Fruit fly (Drosophila melanogaster): ENCODE measurements around the gene CG15258.
A peak's percentile ranks its signal among the peaks of the same experiment; 100 is the strongest.

Gene CG15258

dm6 chr2L:15325555-15326285, 35.7 kb downstream of the CG15258 start (continued):
- TF ChIP-seq CG31388 (GFP tag; optimal IDR thresholded peaks at IDR 0.05) (no peak), CG12391 (tag; optimal IDR thresholded peaks at IDR 0.05) (no peak), Taf1 (GFP tag; IDR thresholded peaks at IDR 0.05) (no peak), sr (GFP tag; IDR thresholded peaks at IDR 0.05) (no peak), CG4360 (GFP tag; IDR thresholded peaks at IDR 0.05) (no peak), E2f2 (GFP tag; IDR thresholded peaks at IDR 0.05) (no peak), pho (GFP tag; optimal IDR thresholded peaks at IDR 0.05) (no peak), CG3726 (GFP tag; IDR thresholded peaks at IDR 0.05) (no peak), CG10979 (tag; optimal IDR thresholded peaks at IDR 0.05) (peak; percentile 0), Sry-β (GFP tag; optimal IDR thresholded peaks at IDR 0.05) (no peak), CG8281 (tag; optimal IDR thresholded peaks at IDR 0.05) (no peak), fu2 (GFP tag; optimal IDR thresholded peaks at IDR 0.05) (no peak), ase (GFP tag; IDR thresholded peaks at IDR 0.05) (no peak), Six4 (GFP tag; optimal IDR thresholded peaks at IDR 0.05) (no peak), CG12236 (GFP tag; optimal IDR thresholded peaks at IDR 0.05) (no peak), Kr (GFP tag; optimal IDR thresholded peaks at IDR 0.05) (peak; percentile 55), CG17612 (GFP tag; IDR thresholded peaks at IDR 0.05) (no peak), aop (GFP tag; IDR thresholded peaks at IDR 0.05) (no peak), Aef1 (GFP tag; IDR thresholded peaks at IDR 0.05) (no peak), Nf-YC (tag; optimal IDR thresholded peaks at IDR 0.05) (no peak), CHES-1-like (GFP tag; optimal IDR thresholded peaks at IDR 0.05) (no peak), CG14860 (GFP tag; IDR thresholded peaks at IDR 0.05; ENCODE audit: partially characterized antibody) (no peak), CG3065 (GFP tag; optimal IDR thresholded peaks at IDR 0.05) (no peak), Opbp (GFP tag; IDR thresholded peaks at IDR 0.05; ENCODE audit: partially characterized antibody) (no peak), Med (GFP tag) (peak; percentile 52), cad (GFP tag; optimal IDR thresholded peaks at IDR 0.05) (no peak), jumu (GFP tag; optimal IDR thresholded peaks at IDR 0.05) (no peak), dati (GFP tag; IDR thresholded peaks at IDR 0.05) (no peak), CG14050 (GFP tag; IDR thresholded peaks at IDR 0.05) (no peak), vfl (GFP tag; optimal IDR thresholded peaks at IDR 0.05) (no peak), Side (GFP tag; optimal IDR thresholded peaks at IDR 0.05) (no peak), ind (GFP tag; optimal IDR thresholded peaks at IDR 0.05) (no peak), CG34376 (GFP tag; optimal IDR thresholded peaks at IDR 0.05) (no peak)

- peak; percentile 36 for TF ChIP-seq gem (tag; optimal IDR thresholded peaks at IDR 0.05)
- TF ChIP-seq D (optimal IDR thresholded peaks at IDR 0.05) = peak; percentile 99
- no peak for TF ChIP-seq D (GFP tag; optimal IDR thresholded peaks at IDR 0.05)
- TF ChIP-seq Atf-2 (GFP tag; optimal IDR thresholded peaks at IDR 0.05) = no peak
- TF ChIP-seq CG18011 (GFP tag; optimal IDR thresholded peaks at IDR 0.05) = no peak
- no peak for TF ChIP-seq Pdp1 (GFP tag; optimal IDR thresholded peaks at IDR 0.05)
- no peak for TF ChIP-seq CG5245 (GFP tag; optimal IDR thresholded peaks at IDR 0.05)
- TF ChIP-seq CG10209 (GFP tag; optimal IDR thresholded peaks at IDR 0.05) = peak; percentile 27
- TF ChIP-seq Sry-δ (GFP tag; optimal IDR thresholded peaks at IDR 0.05) = no peak
- TF ChIP-seq org-1 (GFP tag; optimal IDR thresholded peaks at IDR 0.05) = no peak
- peak; percentile 28 for TF ChIP-seq CG18262 (tag; optimal IDR thresholded peaks at IDR 0.05)
- peak; percentile 15 for TF ChIP-seq twi (tag; optimal IDR thresholded peaks at IDR 0.05)
- no peak for TF ChIP-seq Ptx1 (GFP tag; IDR thresholded peaks at IDR 0.05)
- no peak for TF ChIP-seq prd (optimal IDR thresholded peaks at IDR 0.05)
- TF ChIP-seq prd (GFP tag; IDR thresholded peaks at IDR 0.05) = peak; percentile 23; the same call in 1 of the 3 replicates
- TF ChIP-seq CG6654 (GFP tag; optimal IDR thresholded peaks at IDR 0.05) = no peak
- TF ChIP-seq CG1603 (tag; optimal IDR thresholded peaks at IDR 0.05) = peak; percentile 46
- TF ChIP-seq tup (GFP tag; optimal IDR thresholded peaks at IDR 0.05) = no peak
- no peak for TF ChIP-seq CG9932 (GFP tag; IDR thresholded peaks at IDR 0.05)
Measured at dm6 chr2L:15324103-15324840, 37.2 kb downstream of the CG15258 start.
